Fruit fly (Drosophila melanogaster): ENCODE data around the gene Cubn2.

Cubn2 gene

DNA sequence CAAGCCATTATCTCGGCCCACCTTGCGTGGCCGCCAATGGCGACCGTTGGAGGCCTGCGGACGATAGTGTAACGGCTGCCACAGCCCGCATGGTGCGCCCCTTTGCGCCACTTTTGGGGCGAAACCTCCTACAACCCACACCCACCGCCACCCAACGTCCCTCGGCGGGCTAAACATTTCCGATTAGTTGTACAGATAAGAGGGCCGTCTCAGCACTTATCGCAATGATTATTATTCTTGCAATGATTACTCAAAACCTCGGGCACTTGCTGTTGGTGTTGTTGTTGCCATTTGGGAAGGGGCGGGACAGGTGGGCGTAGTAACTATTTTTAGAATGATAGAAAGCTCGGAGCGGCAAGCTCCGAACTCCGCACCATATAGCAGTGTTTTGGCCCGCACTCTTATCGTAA lies 41.9 kb downstream of the Cubn2 start (continued):
- TF ChIP-seq Gsc (GFP tag; IDR thresholded peaks at IDR 0.05): no peak
- TF ChIP-seq CG11085 (GFP tag; IDR thresholded peaks at IDR 0.05): no peak
- TF ChIP-seq CG9797 (GFP tag; optimal IDR thresholded peaks at IDR 0.05): no peak
- TF ChIP-seq Drgx (GFP tag; IDR thresholded peaks at IDR 0.05): no peak
- no peak for TF ChIP-seq CG30431 (GFP tag; optimal IDR thresholded peaks at IDR 0.05)
- no peak for TF ChIP-seq Lhr (GFP tag; optimal IDR thresholded peaks at IDR 0.05)
- no peak for TF ChIP-seq gem (tag; optimal IDR thresholded peaks at IDR 0.05)
- TF ChIP-seq CG9876 (GFP tag; optimal IDR thresholded peaks at IDR 0.05): no peak
- peak; percentile 12; the same call in 1 of the 2 replicates for TF ChIP-seq CG14441 (GFP tag; IDR thresholded peaks at IDR 0.05)
- TF ChIP-seq CG2202 (tag; optimal IDR thresholded peaks at IDR 0.05): no peak
- no peak for TF ChIP-seq CG11398 (GFP tag; optimal IDR thresholded peaks at IDR 0.05)
- no peak for TF ChIP-seq fd3F (GFP tag; optimal IDR thresholded peaks at IDR 0.05)
- no peak for TF ChIP-seq sr (GFP tag; IDR thresholded peaks at IDR 0.05)
- no peak for TF ChIP-seq CG3726 (GFP tag; IDR thresholded peaks at IDR 0.05)
- TF ChIP-seq CG14050 (GFP tag; IDR thresholded peaks at IDR 0.05): no peak
- TF ChIP-seq eve (GFP tag; optimal IDR thresholded peaks at IDR 0.05): no peak
- TF ChIP-seq CG15514 (GFP tag; optimal IDR thresholded peaks at IDR 0.05): no peak
- TF ChIP-seq CG15601 (tag; optimal IDR thresholded peaks at IDR 0.05): no peak
- no peak for TF ChIP-seq Tbp (GFP tag; optimal IDR thresholded peaks at IDR 0.05)
- peak; percentile 20 for TF ChIP-seq kay (GFP tag; optimal IDR thresholded peaks at IDR 0.05)
- TF ChIP-seq CG8388 (GFP tag; optimal IDR thresholded peaks at IDR 0.05): no peak
- TF ChIP-seq caup (GFP tag; optimal IDR thresholded peaks at IDR 0.05; ENCODE audit: severe bottlenecking): peak; percentile 57
- no peak for TF ChIP-seq CG8478 (optimal IDR thresholded peaks at IDR 0.05)
- TF ChIP-seq rib (GFP tag; IDR thresholded peaks at IDR 0.05): peak; percentile 33; the same call in 1 of the 2 replicates
- no peak for TF ChIP-seq Opbp (GFP tag; IDR thresholded peaks at IDR 0.05; ENCODE audit: partially characterized antibody)
- TF ChIP-seq HmgD (GFP tag; optimal IDR thresholded peaks at IDR 0.05): no peak
- no peak for TF ChIP-seq CG1792 (GFP tag; optimal IDR thresholded peaks at IDR 0.05)
- no peak for TF ChIP-seq az2 (GFP tag; optimal IDR thresholded peaks at IDR 0.05)
- TF ChIP-seq fd64A (GFP tag; optimal IDR thresholded peaks at IDR 0.05): no peak
- TF ChIP-seq wdn (GFP tag; IDR thresholded peaks at IDR 0.05): no peak
- TF ChIP-seq nerfin-2 (GFP tag; IDR thresholded peaks at IDR 0.05; ENCODE audit: partially characterized antibody): no peak
- no peak for TF ChIP-seq lbe (GFP tag; optimal IDR thresholded peaks at IDR 0.05)
- TF ChIP-seq pzg (GFP tag; optimal IDR thresholded peaks at IDR 0.05): no peak
- TF ChIP-seq CG6765 (GFP tag; optimal IDR thresholded peaks at IDR 0.05): peak; percentile 26
- TF ChIP-seq CHES-1-like (GFP tag; optimal IDR thresholded peaks at IDR 0.05): no peak
- no peak for TF ChIP-seq CG10147 (GFP tag; optimal IDR thresholded peaks at IDR 0.05)
- TF ChIP-seq Six4 (GFP tag; optimal IDR thresholded peaks at IDR 0.05): no peak
- TF ChIP-seq CG12659 (GFP tag; optimal IDR thresholded peaks at IDR 0.05): no peak
- peak; percentile 51 for TF ChIP-seq CG12769 (tag; optimal IDR thresholded peaks at IDR 0.05)
- peak; percentile 35 for TF ChIP-seq Hmr (GFP tag; optimal IDR thresholded peaks at IDR 0.05)
- TF ChIP-seq cg (GFP tag; optimal IDR thresholded peaks at IDR 0.05): no peak
- TF ChIP-seq TFAM (GFP tag; optimal IDR thresholded peaks at IDR 0.05): no peak
- TF ChIP-seq jing (GFP tag; optimal IDR thresholded peaks at IDR 0.05): no peak
- TF ChIP-seq CG42726 (GFP tag; IDR thresholded peaks at IDR 0.05; ENCODE audit: partially characterized antibody): no peak
- TF ChIP-seq CG10654 (GFP tag; optimal IDR thresholded peaks at IDR 0.05): no peak
- TF ChIP-seq amos (GFP tag; IDR thresholded peaks at IDR 0.05; ENCODE audit: partially characterized antibody): 0 out of 2 replicates have a peak, but pooled peaks have one; percentile 6
- TF ChIP-seq Fer1 (GFP tag; optimal IDR thresholded peaks at IDR 0.05): peak; percentile 44
- TF ChIP-seq hbn (GFP tag; IDR thresholded peaks at IDR 0.05; ENCODE audit: partially characterized antibody): no peak
- TF ChIP-seq zen (tag; optimal IDR thresholded peaks at IDR 0.05): no peak
- TF ChIP-seq CG6813 (GFP tag; optimal IDR thresholded peaks at IDR 0.05): peak; percentile 46
- TF ChIP-seq emc (GFP tag; optimal IDR thresholded peaks at IDR 0.05): no peak
